Fruit fly (Drosophila melanogaster) whole organism, embryonic: ENCODE measurements around the gene Mekk1.

Source experiments
- Antp ChIP-seq: fragments of 200-800 bp; sonication (Bioruptor generic); optimal IDR thresholded peaks from 3 replicates; lab custom pipeline; 2016; ENCODE audit warnings: missing biosample characterization, missing genetic modification characterization
- Atf3 ChIP-seq: fragments of 200-800 bp; sonication (Bioruptor generic); optimal IDR thresholded peaks from 3 replicates; lab custom pipeline; 2016; ENCODE audit warnings: missing biosample characterization, missing genetic modification characterization
- Bgb ChIP-seq: fragments of 200-800 bp; sonication (Bioruptor generic); IDR thresholded peaks from 2 replicates; pipeline ENCODE4 v1.3.6; 2022; ENCODE audit warnings: missing biosample characterization, missing genetic modification characterization; ENCODE audit not compliant: partially characterized antibody
- CG10543 ChIP-seq: fragments of 200-800 bp; sonication (Bioruptor generic); optimal IDR thresholded peaks from 3 replicates; lab custom pipeline; 2017; ENCODE audit warnings: missing biosample characterization, mild to moderate bottlenecking, missing genetic modification characterization, moderate library complexity
- CG10979 ChIP-seq: fragments of 200-800 bp; sonication (Bioruptor generic); optimal IDR thresholded peaks from 2 replicates; lab custom pipeline; 2018; ENCODE audit warnings: missing biosample characterization, mild to moderate bottlenecking, missing genetic modification characterization, moderate library complexity
- CG11093 ChIP-seq: fragments of 200-800 bp; sonication (Bioruptor generic); IDR thresholded peaks from 3 replicates; pipeline ENCODE4 v1.3.6; 2022; ENCODE audit warnings: missing biosample characterization, missing genetic modification characterization
- CG11504 ChIP-seq: fragments of 200-800 bp; sonication (Bioruptor generic); optimal IDR thresholded peaks from 3 replicates; lab custom pipeline; 2019; ENCODE audit warnings: missing biosample characterization, mild to moderate bottlenecking, missing genetic modification characterization, moderate library complexity
- CG12104 ChIP-seq: fragments of 200-800 bp; sonication (Bioruptor generic); optimal IDR thresholded peaks from 3 replicates; lab custom pipeline; 2016; ENCODE audit warnings: missing biosample characterization, missing genetic modification characterization
- CG13624 ChIP-seq: fragments of 200-800 bp; sonication (Bioruptor generic); optimal IDR thresholded peaks from 2 replicates; lab custom pipeline; 2016; ENCODE audit warnings: missing biosample characterization, missing genetic modification characterization
- CG15696 ChIP-seq: fragments of 200-800 bp; sonication (Bioruptor generic); optimal IDR thresholded peaks from 2 replicates; lab custom pipeline; 2019; ENCODE audit warnings: missing biosample characterization, mild to moderate bottlenecking, missing genetic modification characterization, moderate library complexity
- CG1647 ChIP-seq: fragments of 200-800 bp; sonication (Bioruptor generic); optimal IDR thresholded peaks from 3 replicates; lab custom pipeline; 2016; ENCODE audit warnings: missing biosample characterization, missing genetic modification characterization
- CG16813 ChIP-seq: fragments of 200-800 bp; sonication (Bioruptor generic); IDR thresholded peaks from 3 replicates; pipeline ENCODE4 v1.3.6; 2022; ENCODE audit warnings: missing biosample characterization, missing genetic modification characterization; ENCODE audit not compliant: partially characterized antibody
- CG17328 ChIP-seq: fragments of 200-800 bp; sonication (Bioruptor generic); IDR thresholded peaks from 2 replicates; pipeline ENCODE4 v1.3.6; 2022; ENCODE audit warnings: missing biosample characterization, missing genetic modification characterization
- CG18764 ChIP-seq: fragments of 200-800 bp; sonication (Bioruptor generic); optimal IDR thresholded peaks from 3 replicates; lab custom pipeline; 2016; ENCODE audit warnings: missing biosample characterization, missing genetic modification characterization
- CG3163 ChIP-seq: fragments of 200-800 bp; sonication (Bioruptor generic); optimal IDR thresholded peaks from 3 replicates; lab custom pipeline; 2016; ENCODE audit warnings: missing biosample characterization, missing genetic modification characterization
- CG3995 ChIP-seq: fragments of 200-800 bp; sonication (Bioruptor generic); optimal IDR thresholded peaks from 3 replicates; lab custom pipeline; 2016; ENCODE audit warnings: missing biosample characterization, missing genetic modification characterization
- CG4404 ChIP-seq: fragments of 200-800 bp; sonication (Bioruptor generic); IDR thresholded peaks from 2 replicates; pipeline ENCODE4 v1.3.6; 2022; ENCODE audit warnings: missing biosample characterization, missing genetic modification characterization
- CG4424 ChIP-seq: fragments of 200-800 bp; sonication (Bioruptor generic); optimal IDR thresholded peaks from 3 replicates; lab custom pipeline; 2016; ENCODE audit warnings: missing biosample characterization, missing genetic modification characterization
- CG6813 ChIP-seq: fragments of 200-800 bp; sonication (Bioruptor generic); optimal IDR thresholded peaks from 2 replicates; lab custom pipeline; 2017; ENCODE audit warnings: missing biosample characterization, missing genetic modification characterization, mild to moderate bottlenecking, moderate library complexity, missing genetic modification reagents
- CG7786 ChIP-seq: fragments of 200-800 bp; sonication (Bioruptor generic); optimal IDR thresholded peaks from 2 replicates; lab custom pipeline; 2016; ENCODE audit warnings: missing biosample characterization, missing genetic modification characterization
- CG9797 ChIP-seq: fragments of 200-800 bp; sonication (Bioruptor generic); optimal IDR thresholded peaks from 3 replicates; lab custom pipeline; 2018; ENCODE audit warnings: missing biosample characterization, mild to moderate bottlenecking, missing genetic modification characterization
- D ChIP-seq, 2 experiments: fragments of 200-800 bp in 1 of 2; fragments of >200 bp in 1 of 2; sonication (Bioruptor generic) in 1 of 2; optimal IDR thresholded peaks; 2 replicates in 1 of 2; 3 replicates in 1 of 2; lab custom pipeline; 2017; ENCODE audit warnings: mild to moderate bottlenecking in 1 of 2, missing biosample characterization in 1 of 2, missing genetic modification characterization in 1 of 2, missing genetic modification reagents in 1 of 2
- Deaf1 ChIP-seq: fragments of 200-800 bp; optimal IDR thresholded peaks from 3 replicates; lab custom pipeline; 2019; ENCODE audit warnings: missing biosample characterization, mild to moderate bottlenecking, missing genetic modification characterization, moderate library complexity
- Dll ChIP-seq: fragments of 200-800 bp; sonication (Bioruptor generic); IDR thresholded peaks from 4 replicates; pipeline ENCODE4 v1.3.6; 2022; ENCODE audit warnings: missing biosample characterization, missing genetic modification characterization; ENCODE audit not compliant: partially characterized antibody
- Doc3 ChIP-seq: fragments of 200-800 bp; sonication (Bioruptor generic); IDR thresholded peaks from 3 replicates; pipeline ENCODE4 v1.3.6; 2022; ENCODE audit warnings: missing biosample characterization, missing genetic modification characterization; ENCODE audit not compliant: partially characterized antibody
- E2f2 ChIP-seq: fragments of 200-800 bp; sonication (Bioruptor generic); IDR thresholded peaks from 2 replicates; pipeline ENCODE4 v1.3.6; 2022; ENCODE audit warnings: missing biosample characterization, missing genetic modification characterization
- ERR ChIP-seq: fragments of 200-800 bp; sonication (Bioruptor generic); optimal IDR thresholded peaks from 2 replicates; lab custom pipeline; 2016; ENCODE audit warnings: missing biosample characterization, missing genetic modification characterization
- Ets65A ChIP-seq: fragments of 200-800 bp; sonication (Bioruptor generic); peaks from one replicate; lab custom pipeline; 2016; ENCODE audit warnings: missing biosample characterization, missing genetic modification characterization
- H15 ChIP-seq: fragments of 200-800 bp; sonication (Bioruptor generic); IDR thresholded peaks from 3 replicates; pipeline ENCODE4 v1.3.6; 2022; ENCODE audit warnings: missing biosample characterization, missing genetic modification characterization
- HmgD ChIP-seq: fragments of 200-800 bp; sonication (Bioruptor generic); optimal IDR thresholded peaks from 3 replicates; lab custom pipeline; 2016; ENCODE audit warnings: missing biosample characterization, missing genetic modification characterization
- Med ChIP-seq: fragments of 200-800 bp; sonication (Bioruptor generic); peaks from one replicate; lab custom pipeline; 2016; ENCODE audit warnings: missing biosample characterization, missing genetic modification characterization, mild to moderate bottlenecking, inconsistent platforms, moderate library complexity
- Neu2 ChIP-seq: fragments of 200-800 bp; sonication (Bioruptor generic); optimal IDR thresholded peaks from 3 replicates; lab custom pipeline; 2016; ENCODE audit warnings: missing biosample characterization, missing genetic modification characterization, borderline replicate concordance
- Poxn ChIP-seq: fragments of 200-800 bp; sonication (Bioruptor generic); IDR thresholded peaks from 2 replicates; pipeline ENCODE4 v1.3.6; 2022; ENCODE audit warnings: missing biosample characterization, missing genetic modification characterization
- Rx ChIP-seq: fragments of 200-800 bp; sonication (Bioruptor generic); IDR thresholded peaks from 2 replicates; pipeline ENCODE4 v1.3.6; 2022; ENCODE audit warnings: missing biosample characterization, missing genetic modification characterization
- Scr ChIP-seq: fragments of 200-800 bp; sonication (Bioruptor generic); IDR thresholded peaks from 2 replicates; pipeline ENCODE4 v1.3.6; 2022; ENCODE audit warnings: missing biosample characterization, missing genetic modification characterization; ENCODE audit not compliant: partially characterized antibody
- Sry-δ ChIP-seq: fragments of 200-800 bp; sonication (Bioruptor generic); optimal IDR thresholded peaks from 2 replicates; lab custom pipeline; 2016; ENCODE audit warnings: missing biosample characterization, missing genetic modification characterization
- emc ChIP-seq: fragments of 200-800 bp; sonication (Bioruptor generic); optimal IDR thresholded peaks from 2 replicates; lab custom pipeline; 2016; ENCODE audit warnings: missing biosample characterization, missing genetic modification characterization
- ftz-f1 ChIP-seq: fragments of 200-800 bp; sonication (Bioruptor generic); optimal IDR thresholded peaks from 2 replicates; lab custom pipeline; 2016; ENCODE audit warnings: missing biosample characterization, missing genetic modification characterization
- gfzf ChIP-seq: fragments of 200-800 bp; sonication (Bioruptor generic); optimal IDR thresholded peaks from 2 replicates; lab custom pipeline; 2016; ENCODE audit warnings: missing biosample characterization, mild to moderate bottlenecking, missing genetic modification characterization, moderate library complexity
- gsb-n ChIP-seq: fragments of 200-800 bp; sonication (Bioruptor generic); optimal IDR thresholded peaks from 3 replicates; lab custom pipeline; 2018; ENCODE audit warnings: missing biosample characterization, mild to moderate bottlenecking, missing genetic modification characterization
- ham ChIP-seq: fragments of 200-800 bp; sonication (Bioruptor generic); IDR thresholded peaks from 2 replicates; pipeline ENCODE4 v1.3.6; 2022; ENCODE audit warnings: missing biosample characterization, missing genetic modification characterization
- jigr1 ChIP-seq: fragments of 200-800 bp; sonication (Bioruptor generic); IDR thresholded peaks from 3 replicates; pipeline ENCODE4 v1.3.6; 2022; ENCODE audit warnings: missing biosample characterization, missing genetic modification characterization
- lola ChIP-seq, 3 experiments: fragments of >200 bp in 2 of 3; fragments of 200-800 bp in 1 of 3; sonication (Bioruptor generic) in 1 of 3; optimal IDR thresholded peaks; 2 replicates each; lab custom pipeline; 2017 to 2019; ENCODE audit warnings: missing biosample characterization in 3 of 3, missing genetic modification characterization in 3 of 3, mild to moderate bottlenecking in 1 of 3, moderate library complexity in 1 of 3
- mirr ChIP-seq: fragments of 200-800 bp; sonication (Bioruptor generic); optimal IDR thresholded peaks from 3 replicates; lab custom pipeline; 2018; ENCODE audit warnings: missing biosample characterization, mild to moderate bottlenecking, missing genetic modification characterization
- org-1 ChIP-seq: fragments of 200-800 bp; sonication (Bioruptor generic); optimal IDR thresholded peaks from 2 replicates; lab custom pipeline; 2017; ENCODE audit warnings: missing biosample characterization, missing genetic modification characterization
- pan ChIP-seq, 4 experiments: fragments of >200 bp in 3 of 4; fragments of 200-800 bp in 1 of 4; sonication (Bioruptor generic) in 1 of 4; optimal IDR thresholded peaks in 3 of 4; IDR thresholded peaks in 1 of 4; 2 replicates each; pipeline versions ENCODE4 v1.3.6 to Lab custom; 2017 to 2022; ENCODE audit warnings: missing biosample characterization in 2 of 4, missing genetic modification characterization in 2 of 4, mixed read lengths in 1 of 4
- prd ChIP-seq, 3 experiments: fragments of >200 bp in 2 of 3; fragments of 200-800 bp in 1 of 3; sonication (Bioruptor generic) in 1 of 3; optimal IDR thresholded peaks in 2 of 3; IDR thresholded peaks in 1 of 3; 2 replicates in 2 of 3; 3 replicates in 1 of 3; pipeline versions ENCODE4 v1.3.6 to Lab custom; 2017 to 2022; ENCODE audit warnings: missing biosample characterization in 1 of 3, missing genetic modification characterization in 1 of 3
- sens ChIP-seq: fragments of 200-800 bp; sonication (Bioruptor generic); peaks from one replicate; lab custom pipeline; 2016; ENCODE audit warnings: missing biosample characterization, missing genetic modification characterization
- sisA ChIP-seq: fragments of 200-800 bp; sonication (Bioruptor generic); IDR thresholded peaks from 2 replicates; pipeline ENCODE4 v1.3.6; 2022; ENCODE audit warnings: missing biosample characterization, missing genetic modification characterization
- sug ChIP-seq: fragments of 200-800 bp; optimal IDR thresholded peaks from 2 replicates; lab custom pipeline; 2019; ENCODE audit warnings: missing biosample characterization, mild to moderate bottlenecking, missing genetic modification characterization, moderate library complexity

Mekk1 gene

dm6 chr3R:18738086-18738485 lies 5.3 kb downstream of the Mekk1 start (continued):
- TF ChIP-seq Bgb (GFP tag; lab: Robert Waterston, UW) = peak; percentile 37; the same call in 1 of the 2 replicates
- no peak for TF ChIP-seq CG10979 (tag; lab: Kevin White, UChicago)
- TF ChIP-seq Atf3 (GFP tag; lab: Kevin White, UChicago) = peak; percentile 24
- peak; percentile 21 for TF ChIP-seq CG3995 (GFP tag; lab: Kevin White, UChicago)
- no peak for TF ChIP-seq CG1647 (GFP tag; lab: Kevin White, UChicago)
- TF ChIP-seq ERR (GFP tag; lab: Kevin White, UChicago) = no peak
- peak; percentile 15; the same call in 1 of the 4 replicates for TF ChIP-seq Dll (GFP tag; lab: Robert Waterston, UW)
- no peak for TF ChIP-seq D (optimal IDR thresholded peaks at IDR 0.05; lab: Kevin White, UChicago)
- no peak for TF ChIP-seq D (GFP tag; optimal IDR thresholded peaks at IDR 0.05; lab: Kevin White, UChicago)
- peak; percentile 88 for TF ChIP-seq Ets65A (GFP tag; lab: Kevin White, UChicago)
- no peak for TF ChIP-seq CG10543 (GFP tag; lab: Kevin White, UChicago)
- TF ChIP-seq sens (GFP tag; lab: Kevin White, UChicago) = peak; percentile 74
- peak; percentile 20 for TF ChIP-seq gfzf (GFP tag; lab: Kevin White, UChicago)
- no peak for TF ChIP-seq CG6813
- TF ChIP-seq CG16813 = no peak
- no peak for TF ChIP-seq pan (optimal IDR thresholded peaks at IDR 0.05; lab: Kevin White, UChicago)
- TF ChIP-seq pan (GFP tag; optimal IDR thresholded peaks at IDR 0.05 in 1 of 2, IDR thresholded peaks at IDR 0.05 in 1 of 2) = peak in 1 of 2 experiments; percentile 6
- peak; percentile 22 for TF ChIP-seq CG15696 (tag; lab: Kevin White, UChicago)
- TF ChIP-seq CG13624 (GFP tag; lab: Kevin White, UChicago) = peak; percentile 6
- TF ChIP-seq H15 (GFP tag; lab: Robert Waterston, UW) = peak; percentile 34; the same call in 1 of the 3 replicates
- TF ChIP-seq E2f2 (GFP tag; lab: Robert Waterston, UW) = no peak
- TF ChIP-seq prd (optimal IDR thresholded peaks at IDR 0.05; lab: Kevin White, UChicago) = no peak
- peak; percentile 51; the same call in 2 of the 3 replicates for TF ChIP-seq prd (GFP tag; IDR thresholded peaks at IDR 0.05; lab: Robert Waterston, UW)
- peak; percentile 52 for TF ChIP-seq Scr
- peak; percentile 92 for TF ChIP-seq Neu2
- no peak for TF ChIP-seq Rx
- no peak for TF ChIP-seq CG11093 (GFP tag; lab: Robert Waterston, UW)
- TF ChIP-seq ham (GFP tag; lab: Robert Waterston, UW) = no peak
- TF ChIP-seq CG4404 (GFP tag; lab: Robert Waterston, UW) = peak; percentile 28; the same call in 1 of the 2 replicates
- TF ChIP-seq CG3163 (GFP tag; lab: Kevin White, UChicago) = no peak
- no peak for TF ChIP-seq org-1 (GFP tag; lab: Kevin White, UChicago)
- peak; percentile 72 for TF ChIP-seq Sry-δ (GFP tag; lab: Kevin White, UChicago)

dm6 chr3R:18733580-18733979 lies 9.8 kb downstream of the Mekk1 start:
- TF ChIP-seq CG12104 (GFP tag; lab: Kevin White, UChicago) = no peak
- TF ChIP-seq CG18764 (GFP tag; lab: Kevin White, UChicago) = no peak
- peak; percentile 63 for TF ChIP-seq sug (tag; lab: Kevin White, UChicago)
- no peak for TF ChIP-seq sisA
- TF ChIP-seq ftz-f1 (GFP tag; lab: Kevin White, UChicago) = peak; percentile 74
- no peak for TF ChIP-seq emc (GFP tag; lab: Kevin White, UChicago)
- TF ChIP-seq gsb-n = no peak
- no peak for TF ChIP-seq CG7786 (GFP tag; lab: Kevin White, UChicago)
- no peak for TF ChIP-seq jigr1 (GFP tag; lab: Robert Waterston, UW)
- TF ChIP-seq Poxn (GFP tag; lab: Robert Waterston, UW) = no peak
- TF ChIP-seq HmgD (GFP tag; lab: Kevin White, UChicago) = no peak
- no peak for TF ChIP-seq lola (GFP tag; optimal IDR thresholded peaks at IDR 0.05; lab: Kevin White, UChicago)
- no peak for TF ChIP-seq CG9797 (GFP tag; lab: Kevin White, UChicago)
- no peak for TF ChIP-seq CG10543 (GFP tag; lab: Kevin White, UChicago)
- TF ChIP-seq CG4424 = no peak
- TF ChIP-seq mirr = peak; percentile 38
- TF ChIP-seq Med (GFP tag; lab: Kevin White, UChicago) = peak; percentile 42
- TF ChIP-seq Deaf1 (tag; lab: Kevin White, UChicago) = no peak
- TF ChIP-seq CG11504 (tag; lab: Kevin White, UChicago) = no peak
- no peak for TF ChIP-seq Doc3
- no peak for TF ChIP-seq Antp (GFP tag; lab: Kevin White, UChicago)
- TF ChIP-seq CG17328 = no peak
